Fruit fly (Drosophila melanogaster): ENCODE results near the gene CG31021.

The CG31021 gene

dm6 chr3R:30649661-30650060 is 47.7 kb downstream of the CG31021 start, which contains the start of gene CG34433:
Gene CG34433, plus strand, starts transcription at chr3R:30649961.
- TF ChIP-seq Eip75B (GFP tag; optimal IDR thresholded peaks at IDR 0.05) (no peak), fkh (GFP tag; optimal IDR thresholded peaks at IDR 0.05) (no peak), CG4318 (GFP tag; optimal IDR thresholded peaks at IDR 0.05) (no peak), CG9139 (GFP tag; optimal IDR thresholded peaks at IDR 0.05) (no peak), CG6276 (GFP tag; optimal IDR thresholded peaks at IDR 0.05) (no peak), CG6792 (GFP tag; optimal IDR thresholded peaks at IDR 0.05) (no peak), CG10669 (GFP tag; optimal IDR thresholded peaks at IDR 0.05) (no peak), esn (GFP tag; optimal IDR thresholded peaks at IDR 0.05) (no peak), Eip78C (GFP tag) (no peak), Hr4 (GFP tag; optimal IDR thresholded peaks at IDR 0.05) (no peak), acj6 (GFP tag; optimal IDR thresholded peaks at IDR 0.05) (no peak), CG10631 (GFP tag; optimal IDR thresholded peaks at IDR 0.05) (no peak), Hr39 (GFP tag; optimal IDR thresholded peaks at IDR 0.05) (no peak), CG11902 (GFP tag; optimal IDR thresholded peaks at IDR 0.05) (no peak), salr (GFP tag; optimal IDR thresholded peaks at IDR 0.05) (no peak), Met (GFP tag; optimal IDR thresholded peaks at IDR 0.05) (no peak), CG8119 (GFP tag; IDR thresholded peaks at IDR 0.05) (no peak), OdsH (GFP tag; optimal IDR thresholded peaks at IDR 0.05) (no peak), Smox (GFP tag; optimal IDR thresholded peaks at IDR 0.05) (no peak)

Measured in whole organism, prepupa.